Fruit fly (Drosophila melanogaster) whole organism, embryonic: Measurements from ENCODE around the gene Arp2.

Experiments used
- Aef1 ChIP-seq: fragments of 200-800 bp; sonication (Bioruptor generic); IDR thresholded peaks from 3 replicates; pipeline ENCODE4 v1.3.6; 2022; ENCODE audit warnings: missing biosample characterization, missing genetic modification characterization
- Antp ChIP-seq: fragments of 200-800 bp; sonication (Bioruptor generic); optimal IDR thresholded peaks from 3 replicates; lab custom pipeline; 2016; ENCODE audit warnings: missing biosample characterization, missing genetic modification characterization
- CG10654 ChIP-seq: fragments of 200-800 bp; sonication (Bioruptor generic); optimal IDR thresholded peaks from 2 replicates; lab custom pipeline; 2016; ENCODE audit warnings: missing biosample characterization, missing genetic modification characterization
- CG13287 ChIP-seq: fragments of 200-800 bp; sonication (Bioruptor generic); IDR thresholded peaks from 2 replicates; pipeline ENCODE4 v1.3.6; 2022; ENCODE audit warnings: missing biosample characterization, missing genetic modification characterization; ENCODE audit not compliant: partially characterized antibody
- CG13624 ChIP-seq: fragments of 200-800 bp; sonication (Bioruptor generic); optimal IDR thresholded peaks from 2 replicates; lab custom pipeline; 2016; ENCODE audit warnings: missing biosample characterization, missing genetic modification characterization
- CG16815 ChIP-seq: fragments of 200-800 bp; sonication (Bioruptor generic); optimal IDR thresholded peaks from 3 replicates; lab custom pipeline; 2017; ENCODE audit warnings: missing biosample characterization, mild to moderate bottlenecking, missing genetic modification characterization
- CG17912 ChIP-seq: fragments of 200-800 bp; sonication (Bioruptor generic); optimal IDR thresholded peaks from 2 replicates; lab custom pipeline; 2018; ENCODE audit warnings: missing biosample characterization, mild to moderate bottlenecking, missing genetic modification characterization
- CG2116 ChIP-seq: fragments of 200-800 bp; sonication (Bioruptor generic); optimal IDR thresholded peaks from 3 replicates; lab custom pipeline; 2018; ENCODE audit warnings: missing biosample characterization, mild to moderate bottlenecking, missing genetic modification characterization
- CG32532 ChIP-seq: fragments of 200-800 bp; sonication (Bioruptor generic); IDR thresholded peaks from 2 replicates; pipeline ENCODE4 v1.3.6; 2022; ENCODE audit warnings: missing biosample characterization, missing genetic modification characterization
- CG32772 ChIP-seq: fragments of 200-800 bp; sonication (Bioruptor generic); IDR thresholded peaks from 2 replicates; pipeline ENCODE4 v1.3.6; 2022; ENCODE audit warnings: missing biosample characterization, missing genetic modification characterization
- CG34224 ChIP-seq: fragments of 200-800 bp; sonication (Bioruptor generic); IDR thresholded peaks from 3 replicates; pipeline ENCODE4 v1.3.6; 2022; ENCODE audit warnings: missing biosample characterization, missing genetic modification characterization; ENCODE audit not compliant: partially characterized antibody
- CG42726 ChIP-seq: fragments of 200-800 bp; sonication (Bioruptor generic); IDR thresholded peaks from 2 replicates; pipeline ENCODE4 v1.3.6; 2022; ENCODE audit warnings: missing biosample characterization, missing genetic modification characterization; ENCODE audit not compliant: partially characterized antibody
- CG7963 ChIP-seq: fragments of 200-800 bp; sonication (Bioruptor generic); IDR thresholded peaks from 3 replicates; pipeline ENCODE4 v1.3.6; 2022; ENCODE audit warnings: missing biosample characterization, missing genetic modification characterization; ENCODE audit not compliant: partially characterized antibody
- CG9727 ChIP-seq: fragments of 200-800 bp; sonication (Bioruptor generic); optimal IDR thresholded peaks from 3 replicates; lab custom pipeline; 2017; ENCODE audit warnings: missing biosample characterization, mild to moderate bottlenecking, missing genetic modification characterization
- CG9797 ChIP-seq: fragments of 200-800 bp; sonication (Bioruptor generic); optimal IDR thresholded peaks from 3 replicates; lab custom pipeline; 2018; ENCODE audit warnings: missing biosample characterization, mild to moderate bottlenecking, missing genetic modification characterization
- Doc2 ChIP-seq: fragments of 200-800 bp; sonication (Bioruptor generic); IDR thresholded peaks from 2 replicates; pipeline ENCODE4 v1.3.6; 2022; ENCODE audit warnings: missing biosample characterization, missing genetic modification characterization
- Dp ChIP-seq: fragments of 200-800 bp; sonication (Bioruptor generic); optimal IDR thresholded peaks from 2 replicates; lab custom pipeline; 2018; ENCODE audit warnings: missing biosample characterization, mild to moderate bottlenecking, missing genetic modification characterization, moderate library complexity
- Drgx ChIP-seq: fragments of 200-800 bp; sonication (Bioruptor generic); IDR thresholded peaks from 2 replicates; pipeline ENCODE4 v1.3.6; 2022; ENCODE audit warnings: missing biosample characterization, missing genetic modification characterization
- H15 ChIP-seq: fragments of 200-800 bp; sonication (Bioruptor generic); IDR thresholded peaks from 3 replicates; pipeline ENCODE4 v1.3.6; 2022; ENCODE audit warnings: missing biosample characterization, missing genetic modification characterization
- HLH4C ChIP-seq: fragments of 200-800 bp; sonication (Bioruptor generic); IDR thresholded peaks from 3 replicates; pipeline ENCODE4 v1.3.6; 2022; ENCODE audit warnings: missing biosample characterization, missing genetic modification characterization; ENCODE audit not compliant: partially characterized antibody
- Hsf ChIP-seq: fragments of 200-800 bp; sonication (Bioruptor generic); optimal IDR thresholded peaks from 3 replicates; lab custom pipeline; 2016; ENCODE audit warnings: missing biosample characterization, missing genetic modification characterization
- MESR4 ChIP-seq: fragments of 200-800 bp; sonication (Bioruptor generic); optimal IDR thresholded peaks from 2 replicates; lab custom pipeline; 2018; ENCODE audit warnings: missing biosample characterization, mild to moderate bottlenecking, missing genetic modification characterization, moderate library complexity
- Max ChIP-seq: fragments of 200-800 bp; sonication (Bioruptor generic); optimal IDR thresholded peaks from 2 replicates; lab custom pipeline; 2016; ENCODE audit warnings: missing biosample characterization, mild to moderate bottlenecking, missing genetic modification characterization
- Oaz ChIP-seq: fragments of 200-800 bp; sonication (Bioruptor generic); IDR thresholded peaks from 2 replicates; pipeline ENCODE4 v1.3.6; 2022; ENCODE audit warnings: missing biosample characterization, missing genetic modification characterization
- Pdp1 ChIP-seq, 2 experiments: fragments of 200-800 bp; sonication (Bioruptor generic); optimal IDR thresholded peaks; 3 replicates each; lab custom pipeline; 2016; ENCODE audit warnings: missing biosample characterization in 2 of 2, missing genetic modification characterization in 2 of 2, mild to moderate bottlenecking in 1 of 2, moderate library complexity in 1 of 2
- TFAM ChIP-seq: fragments of 200-800 bp; sonication (Bioruptor generic); optimal IDR thresholded peaks from 2 replicates; lab custom pipeline; 2017; ENCODE audit warnings: missing biosample characterization, missing genetic modification characterization, inconsistent platforms
- Trl ChIP-seq, 3 experiments: fragments of >200 bp in 2 of 3; fragments of 200-800 bp in 1 of 3; sonication (Bioruptor generic) in 1 of 3; optimal IDR thresholded peaks; 2 replicates in 1 of 3; 3 replicates in 2 of 3; lab custom pipeline; 2016 to 2017; ENCODE audit warnings: missing biosample characterization in 1 of 3, missing genetic modification characterization in 1 of 3
- Vsx1 ChIP-seq: fragments of 200-800 bp; sonication (Bioruptor generic); optimal IDR thresholded peaks from 2 replicates; lab custom pipeline; 2017; ENCODE audit warnings: missing biosample characterization, mild to moderate bottlenecking, missing genetic modification characterization, missing genetic modification reagents
- bsh ChIP-seq, 2 experiments: fragments of 200-800 bp; sonication (Bioruptor generic); optimal IDR thresholded peaks; 2 replicates each; lab custom pipeline; 2017 to 2018; ENCODE audit warnings: mild to moderate bottlenecking in 2 of 2, missing biosample characterization in 2 of 2, missing genetic modification characterization in 2 of 2, moderate library complexity in 1 of 2
- cg ChIP-seq: fragments of 200-800 bp; sonication (Bioruptor generic); optimal IDR thresholded peaks from 3 replicates; lab custom pipeline; 2019; ENCODE audit warnings: missing biosample characterization, mild to moderate bottlenecking, missing genetic modification characterization, moderate library complexity
- chinmo ChIP-seq: fragments of 200-800 bp; sonication (Bioruptor generic); IDR thresholded peaks from 4 replicates; pipeline ENCODE4 v1.3.6; 2022; ENCODE audit warnings: missing biosample characterization, missing genetic modification characterization; ENCODE audit not compliant: partially characterized antibody
- corto ChIP-seq: fragments of 200-800 bp; sonication (Bioruptor generic); optimal IDR thresholded peaks from 2 replicates; lab custom pipeline; 2016; ENCODE audit warnings: missing biosample characterization, mild to moderate bottlenecking, missing genetic modification characterization, moderate library complexity
- da ChIP-seq: fragments of 200-800 bp; sonication (Bioruptor generic); optimal IDR thresholded peaks from 2 replicates; lab custom pipeline; 2016; ENCODE audit warnings: missing biosample characterization, missing genetic modification characterization
- dimm ChIP-seq: fragments of 200-800 bp; sonication (Bioruptor generic); IDR thresholded peaks from 2 replicates; pipeline ENCODE4 v1.3.6; 2022; ENCODE audit warnings: missing biosample characterization, missing genetic modification characterization
- dmrt99B ChIP-seq: fragments of 200-800 bp; sonication (Bioruptor generic); optimal IDR thresholded peaks from 2 replicates; lab custom pipeline; 2018; ENCODE audit warnings: missing biosample characterization, mild to moderate bottlenecking, missing genetic modification characterization, moderate library complexity
- en ChIP-seq: fragments of 200-800 bp; sonication (Bioruptor generic); optimal IDR thresholded peaks from 2 replicates; lab custom pipeline; 2016; ENCODE audit warnings: missing biosample characterization, missing genetic modification characterization
- jigr1 ChIP-seq: fragments of 200-800 bp; sonication (Bioruptor generic); IDR thresholded peaks from 3 replicates; pipeline ENCODE4 v1.3.6; 2022; ENCODE audit warnings: missing biosample characterization, missing genetic modification characterization
- nerfin-2 ChIP-seq: fragments of 200-800 bp; sonication (Bioruptor generic); IDR thresholded peaks from 2 replicates; pipeline ENCODE4 v1.3.6; 2022; ENCODE audit warnings: missing biosample characterization, missing genetic modification characterization; ENCODE audit not compliant: partially characterized antibody
- nmo ChIP-seq: fragments of 200-800 bp; sonication (Bioruptor generic); optimal IDR thresholded peaks from 2 replicates; lab custom pipeline; 2018; ENCODE audit warnings: missing biosample characterization, mild to moderate bottlenecking, missing genetic modification characterization, moderate library complexity
- nom ChIP-seq: fragments of 200-800 bp; sonication (Bioruptor generic); optimal IDR thresholded peaks from 2 replicates; lab custom pipeline; 2017; ENCODE audit warnings: missing biosample characterization, missing genetic modification characterization, mild to moderate bottlenecking, moderate library complexity, missing genetic modification reagents
- pnt ChIP-seq: fragments of 200-800 bp; sonication (Bioruptor generic); optimal IDR thresholded peaks from 3 replicates; lab custom pipeline; 2016; ENCODE audit warnings: missing biosample characterization, missing genetic modification characterization
- pum ChIP-seq: fragments of 200-800 bp; sonication (Bioruptor generic); optimal IDR thresholded peaks from 2 replicates; lab custom pipeline; 2016; ENCODE audit warnings: missing biosample characterization, missing genetic modification characterization
- rib ChIP-seq: fragments of 200-800 bp; sonication (Bioruptor generic); IDR thresholded peaks from 2 replicates; pipeline ENCODE4 v1.3.6; 2022; ENCODE audit warnings: missing biosample characterization, missing genetic modification characterization
- ro ChIP-seq: fragments of 200-800 bp; sonication (Bioruptor generic); IDR thresholded peaks from 2 replicates; pipeline ENCODE4 v1.3.6; 2022; ENCODE audit warnings: missing biosample characterization, missing genetic modification characterization
- shn ChIP-seq: fragments of 200-800 bp; sonication (Bioruptor generic); optimal IDR thresholded peaks from 3 replicates; lab custom pipeline; 2016; ENCODE audit warnings: missing biosample characterization, missing genetic modification characterization
- slp2 ChIP-seq: fragments of 200-800 bp; sonication (Bioruptor generic); optimal IDR thresholded peaks from 2 replicates; lab custom pipeline; 2016; ENCODE audit warnings: missing biosample characterization, missing genetic modification characterization
- sqz ChIP-seq: fragments of 200-800 bp; sonication (Bioruptor generic); optimal IDR thresholded peaks from 3 replicates; lab custom pipeline; 2018; ENCODE audit warnings: missing biosample characterization, mild to moderate bottlenecking, missing genetic modification characterization
- toy ChIP-seq: fragments of 200-800 bp; sonication (Bioruptor generic); IDR thresholded peaks from 2 replicates; pipeline ENCODE4 v1.3.6; 2022; ENCODE audit warnings: missing biosample characterization, missing genetic modification characterization
- vnd ChIP-seq: fragments of 200-800 bp; sonication (Bioruptor generic); IDR thresholded peaks from 3 replicates; pipeline ENCODE4 v1.3.6; 2022; ENCODE audit warnings: missing biosample characterization, missing genetic modification characterization; ENCODE audit not compliant: partially characterized antibody
- zfh1 ChIP-seq: fragments of 200-800 bp; sonication (Bioruptor generic); IDR thresholded peaks from 3 replicates; pipeline ENCODE4 v1.3.6; 2022; ENCODE audit warnings: missing biosample characterization, missing genetic modification characterization
- zfh2 ChIP-seq: fragments of 200-800 bp; sonication (Bioruptor generic); optimal IDR thresholded peaks from 2 replicates; lab custom pipeline; 2016; ENCODE audit warnings: missing biosample characterization, missing genetic modification characterization

The Arp2 gene

DNA sequence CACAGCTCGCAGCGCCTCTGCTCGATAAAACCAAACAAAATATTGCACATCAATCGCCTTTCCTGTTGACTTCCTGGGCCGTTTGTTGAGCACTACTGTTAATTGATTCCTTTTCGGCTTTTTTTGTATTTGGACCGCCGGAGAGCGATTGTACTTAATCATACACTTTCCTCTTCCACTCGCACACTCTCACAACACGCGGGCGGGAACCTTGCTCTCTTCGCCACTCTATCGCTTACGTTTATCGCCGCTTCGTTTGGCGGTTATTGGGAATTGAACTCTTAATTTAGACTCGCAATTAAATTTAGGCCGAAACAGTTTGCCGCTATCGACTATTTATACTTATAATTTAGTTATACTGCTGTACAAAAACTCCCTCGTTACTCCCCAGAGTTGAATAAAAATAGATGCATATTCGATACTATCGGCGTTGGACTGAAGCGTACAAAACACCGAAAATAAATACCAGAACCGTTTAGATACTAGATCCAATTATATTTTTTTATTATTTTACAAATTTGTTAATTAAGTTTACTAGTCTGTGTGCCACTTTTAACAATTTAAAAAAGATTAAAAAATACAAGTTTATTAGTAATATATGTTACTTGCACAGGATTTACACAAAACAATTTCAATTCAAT lies at the start of gene Arp2 (continued):
- TF ChIP-seq nmo (GFP tag; lab: Kevin White, UChicago) (peak; percentile 14), Antp (GFP tag; lab: Kevin White, UChicago) (no peak), CG10654 (no peak), CG16815 (GFP tag; lab: Kevin White, UChicago) (no peak), shn (GFP tag; lab: Kevin White, UChicago) (no peak), CG13287 (peak; percentile 68), toy (GFP tag; lab: Robert Waterston, UW) (no peak), Oaz (GFP tag; lab: Robert Waterston, UW) (no peak), dmrt99B (tag; lab: Kevin White, UChicago) (no peak), CG7963 (GFP tag; lab: Robert Waterston, UW) (peak; percentile 42; the same call in 1 of the 3 replicates), CG17912 (no peak), pum (GFP tag; lab: Kevin White, UChicago) (no peak), MESR4 (GFP tag; lab: Kevin White, UChicago) (peak; percentile 36), da (GFP tag; lab: Kevin White, UChicago) (no peak), Dp (GFP tag; lab: Kevin White, UChicago) (peak; percentile 50), nerfin-2 (0 out of 2 replicates have a peak, but pooled peaks have one; percentile 25), slp2 (GFP tag; lab: Kevin White, UChicago) (no peak), jigr1 (GFP tag; lab: Robert Waterston, UW) (no peak; the same call in 2 of the 3 replicates), CG2116 (GFP tag; lab: Kevin White, UChicago) (peak; percentile 85), CG32532 (GFP tag; lab: Robert Waterston, UW) (no peak), TFAM (no peak), vnd (peak; percentile 54; the same call in 1 of the 3 replicates), Aef1 (GFP tag; lab: Robert Waterston, UW) (no peak), Max (GFP tag; lab: Kevin White, UChicago) (no peak), chinmo (0 out of 4 replicates have a peak, but pooled peaks have one; percentile 16), ro (no peak), CG9797 (peak; percentile 49), Hsf (no peak), CG34224 (GFP tag; lab: Robert Waterston, UW) (peak; percentile 69), en (no peak), HLH4C (GFP tag; lab: Robert Waterston, UW) (peak; percentile 59; the same call in 1 of the 3 replicates), Doc2 (no peak), dimm (no peak), CG42726 (GFP tag; lab: Robert Waterston, UW) (0 out of 2 replicates have a peak, but pooled peaks have one; percentile 3), CG9727 (GFP tag; lab: Kevin White, UChicago) (no peak), CG13624 (GFP tag; lab: Kevin White, UChicago) (no peak), zfh1 (no peak)

DNA sequence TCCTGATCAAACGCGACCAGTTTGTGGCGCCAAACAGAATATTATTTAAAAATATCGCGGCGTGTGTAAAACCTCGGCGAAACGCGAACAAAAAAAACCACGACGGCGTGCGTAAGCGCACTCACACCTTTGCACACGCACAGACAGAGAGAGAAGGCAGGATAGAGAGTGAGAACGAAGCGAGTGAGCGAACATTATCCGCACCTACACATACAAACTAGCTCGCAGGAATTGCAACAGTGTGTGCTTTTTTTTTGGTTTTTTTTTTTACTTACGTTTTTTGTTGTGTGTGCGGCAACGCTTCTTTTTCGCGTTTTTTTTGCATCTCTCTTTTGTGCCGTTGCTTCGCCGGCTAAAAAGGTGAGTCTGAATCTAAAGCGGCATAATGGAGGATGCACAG lies 46.0 kb upstream of the Arp2 start:
- TF ChIP-seq nom (GFP tag; lab: Kevin White, UChicago) (peak; percentile 100), H15 (no peak), pnt (no peak), Pdp1 (GFP tag; optimal IDR thresholded peaks at IDR 0.05; lab: Kevin White, UChicago) (peak in 1 of 2 experiments; percentile 61), cg (peak; percentile 74), rib (peak; percentile 37; the same call in 1 of the 2 replicates), Drgx (GFP tag; lab: Robert Waterston, UW) (peak; percentile 86), bsh (GFP tag; optimal IDR thresholded peaks at IDR 0.05; lab: Kevin White, UChicago) (peak in 1 of 2 experiments; percentile 98), zfh2 (GFP tag; lab: Kevin White, UChicago) (no peak), corto (peak; percentile 67), Vsx1 (no peak), chinmo (peak; percentile 68; the same call in 1 of the 4 replicates), sqz (GFP tag; lab: Kevin White, UChicago) (peak; percentile 90), Trl (optimal IDR thresholded peaks at IDR 0.05; lab: Kevin White, UChicago) (peak; percentile 42 to 58), Trl (GFP tag; optimal IDR thresholded peaks at IDR 0.05; lab: Kevin White, UChicago) (no peak), CG32772 (GFP tag; lab: Robert Waterston, UW) (peak; percentile 63)
